Worm (Caenorhabditis elegans) whole organism, midembryonic: ENCODE measurements around the gene cdc-25.3.

Experiments
- T22C8.4 ChIP-seq: fragments of 200-800 bp; sonication (Bioruptor generic); IDR thresholded peaks from 2 replicates; pipeline ENCODE4 v1.3.6; 2022; ENCODE audit warnings: missing genetic modification characterization, missing compliant biosample characterization
- flt-1 ChIP-seq: fragments of 200-800 bp; sonication (Bioruptor generic); IDR thresholded peaks from 2 replicates; pipeline ENCODE4 v1.3.6; 2022; ENCODE audit warnings: missing genetic modification characterization, missing compliant biosample characterization
- klf-2 ChIP-seq: fragments of 200-800 bp; sonication (Bioruptor generic); conservative IDR thresholded peaks from 2 replicates; pipeline ENCODE4 v1.3.6; 2022; ENCODE audit warnings: missing genetic modification reagents, missing genetic modification characterization, missing compliant biosample characterization
- med-1 ChIP-seq: sonication (generic microtip); optimal IDR thresholded peaks from 2 replicates; lab custom pipeline; 2017; ENCODE audit warnings: missing genetic modification characterization, mild to moderate bottlenecking, missing compliant biosample characterization, antibody characterized with exemption, missing genetic modification reagents; ENCODE audit not compliant: insufficient read depth
- ref-1 ChIP-seq: fragments of 200-800 bp; sonication (Bioruptor generic); conservative IDR thresholded peaks from 2 replicates; pipeline ENCODE4 v1.3.6; 2022; ENCODE audit warnings: missing genetic modification reagents, missing genetic modification characterization, missing compliant biosample characterization
- tab-1 ChIP-seq: fragments of 200-800 bp; sonication (Bioruptor generic); IDR thresholded peaks from 2 replicates; pipeline ENCODE4 v1.3.6; 2022; ENCODE audit warnings: missing genetic modification characterization, missing compliant biosample characterization
- ztf-23 ChIP-seq: fragments of 200-800 bp; sonication (Bioruptor generic); IDR thresholded peaks from 2 replicates; pipeline ENCODE4 v1.3.6; 2022; ENCODE audit warnings: missing genetic modification reagents, missing genetic modification characterization, missing compliant biosample characterization
- ztf-29 ChIP-seq: fragments of 200-800 bp; sonication (Bioruptor generic); IDR thresholded peaks from 2 replicates; pipeline ENCODE4 v1.3.6; 2022; ENCODE audit warnings: missing genetic modification reagents, missing genetic modification characterization, missing compliant biosample characterization

- no peak for TF ChIP-seq med-1 (GFP tag; lab: Kevin White, UChicago)
- TF ChIP-seq ztf-29 (GFP tag; lab: Robert Waterston, UW), result no peak
- TF ChIP-seq tab-1, result no peak
- TF ChIP-seq klf-2 (GFP tag; lab: Robert Waterston, UW), result no peak
- TF ChIP-seq ref-1 (GFP tag; lab: Robert Waterston, UW), result no peak
- no peak for TF ChIP-seq ztf-23 (GFP tag; lab: Robert Waterston, UW)
- TF ChIP-seq flt-1, result no peak
- TF ChIP-seq T22C8.4 (GFP tag; lab: Robert Waterston, UW), result no peak
Measured at ce11 chrIII:8893464-8893863, 24.3 kb downstream of the cdc-25.3 start, which contains the start of gene ZK637.4.
